Worm (Caenorhabditis elegans) whole organism, L3 larva: ENCODE data around the gene ZC196.9.

Experiments
- R02D3.7 ChIP-seq: fragments of 150-350 bp; optimal IDR thresholded peaks from 2 replicates; lab custom pipeline; 2014; ENCODE audit warnings: missing biosample characterization, missing genetic modification characterization
- ZK546.5 ChIP-seq: sonication (generic microtip); optimal IDR thresholded peaks from 2 replicates; lab custom pipeline; 2017; ENCODE audit warnings: missing biosample characterization, missing genetic modification characterization
- aly-2 ChIP-seq: fragments of 150-350 bp; optimal IDR thresholded peaks from 2 replicates; lab custom pipeline; 2014; ENCODE audit warnings: missing biosample characterization, missing genetic modification characterization
- ama-1 ChIP-seq: fragments of 150-350 bp; optimal IDR thresholded peaks from 2 replicates; lab custom pipeline; 2018
- ceh-16 ChIP-seq: sonication (generic microtip); optimal IDR thresholded peaks from 2 replicates; lab custom pipeline; 2017; ENCODE audit warnings: missing biosample characterization, missing genetic modification characterization
- ceh-28 ChIP-seq: fragments of 150-350 bp; optimal IDR thresholded peaks from 2 replicates; lab custom pipeline; 2014; ENCODE audit warnings: missing biosample characterization, missing genetic modification reagents, missing genetic modification characterization
- ceh-82 ChIP-seq: fragments of 150-350 bp; optimal IDR thresholded peaks from 2 replicates; lab custom pipeline; 2014; ENCODE audit warnings: missing biosample characterization, missing genetic modification characterization
- ceh-9 ChIP-seq: sonication (generic microtip); optimal IDR thresholded peaks from 2 replicates; lab custom pipeline; 2018; ENCODE audit warnings: missing biosample characterization, missing genetic modification characterization
- daf-12 ChIP-seq: fragments of 150-350 bp; optimal IDR thresholded peaks from 2 replicates; lab custom pipeline; 2014; ENCODE audit warnings: missing biosample characterization, missing genetic modification reagents, missing genetic modification characterization
- egl-27 ChIP-seq: sonication (generic microtip); optimal IDR thresholded peaks from 4 replicates; lab custom pipeline; 2017; ENCODE audit warnings: missing biosample characterization, missing genetic modification reagents, missing genetic modification characterization
- egl-5 ChIP-seq: fragments of 150-350 bp; optimal IDR thresholded peaks from 2 replicates; lab custom pipeline; 2017; ENCODE audit warnings: missing biosample characterization, missing genetic modification reagents, missing genetic modification characterization, inconsistent platforms
- elt-1 ChIP-seq: fragments of 150-350 bp; optimal IDR thresholded peaks from 2 replicates; lab custom pipeline; 2014; ENCODE audit warnings: missing biosample characterization, missing genetic modification characterization
- elt-2 ChIP-seq: sonication (generic microtip); optimal IDR thresholded peaks from 2 replicates; lab custom pipeline; 2016; ENCODE audit warnings: missing genetic modification reagents, mild to moderate bottlenecking, missing genetic modification characterization, missing compliant biosample characterization
- elt-3 ChIP-seq, 3 experiments: fragments of 150-350 bp in 1 of 3; sonication (generic microtip) in 2 of 3; optimal IDR thresholded peaks; 2 replicates in 2 of 3; 4 replicates in 1 of 3; lab custom pipeline; 2014 to 2017; ENCODE audit warnings: missing biosample characterization in 3 of 3, missing genetic modification characterization in 3 of 3
- eor-1 ChIP-seq, 2 experiments: fragments of 150-350 bp; optimal IDR thresholded peaks; 2 replicates each; lab custom pipeline; 2014 to 2018; ENCODE audit warnings: missing biosample characterization in 2 of 2, missing genetic modification characterization in 2 of 2
- fkh-10 ChIP-seq: sonication (generic microtip); optimal IDR thresholded peaks from 2 replicates; lab custom pipeline; 2017; ENCODE audit warnings: missing biosample characterization, missing genetic modification reagents, missing genetic modification characterization
- fkh-2 ChIP-seq: fragments of 150-350 bp; optimal IDR thresholded peaks from 2 replicates; lab custom pipeline; 2014; ENCODE audit warnings: missing biosample characterization, missing genetic modification reagents, missing genetic modification characterization
- fos-1 ChIP-seq: fragments of 150-350 bp; optimal IDR thresholded peaks from 2 replicates; lab custom pipeline; 2014; ENCODE audit warnings: missing biosample characterization, missing genetic modification characterization
- hmg-11 ChIP-seq: sonication (generic microtip); optimal IDR thresholded peaks from 2 replicates; lab custom pipeline; 2016; ENCODE audit warnings: missing genetic modification characterization, missing compliant biosample characterization
- jun-1 ChIP-seq: fragments of 150-350 bp; optimal IDR thresholded peaks from 2 replicates; lab custom pipeline; 2014; ENCODE audit warnings: missing biosample characterization, missing genetic modification reagents, missing genetic modification characterization
- lin-15B ChIP-seq: fragments of 150-350 bp; optimal IDR thresholded peaks from 2 replicates; lab custom pipeline; 2014; ENCODE audit warnings: missing biosample characterization, missing genetic modification characterization
- lin-39 ChIP-seq: fragments of 150-350 bp; optimal IDR thresholded peaks from 2 replicates; lab custom pipeline; 2018; ENCODE audit warnings: missing biosample characterization, missing genetic modification reagents, missing genetic modification characterization
- lsy-12 ChIP-seq: sonication (generic microtip); optimal IDR thresholded peaks from 2 replicates; lab custom pipeline; 2016; ENCODE audit warnings: mild to moderate bottlenecking, missing genetic modification characterization, missing compliant biosample characterization
- mdl-1 ChIP-seq: fragments of 150-350 bp; optimal IDR thresholded peaks from 2 replicates; lab custom pipeline; 2014; ENCODE audit warnings: missing biosample characterization, missing genetic modification characterization
- mml-1 ChIP-seq: fragments of 150-350 bp; sonication (generic microtip); optimal IDR thresholded peaks from 3 replicates; lab custom pipeline; 2014; ENCODE audit warnings: missing biosample characterization, missing genetic modification characterization
- nfya-1 ChIP-seq: sonication (generic microtip); optimal IDR thresholded peaks from 2 replicates; lab custom pipeline; 2017; ENCODE audit warnings: missing genetic modification characterization, mild to moderate bottlenecking, missing compliant biosample characterization, antibody characterized with exemption, moderate library complexity; ENCODE audit not compliant: insufficient read depth
- nhr-11 ChIP-seq: fragments of 150-350 bp; optimal IDR thresholded peaks from 2 replicates; lab custom pipeline; 2014; ENCODE audit warnings: missing biosample characterization, missing genetic modification characterization
- nhr-12 ChIP-seq: fragments of 150-350 bp; optimal IDR thresholded peaks from 2 replicates; lab custom pipeline; 2014; ENCODE audit warnings: missing biosample characterization, missing genetic modification characterization
- nhr-23 ChIP-seq: fragments of 150-350 bp; optimal IDR thresholded peaks from 2 replicates; lab custom pipeline; 2014; ENCODE audit warnings: missing biosample characterization, missing genetic modification reagents, missing genetic modification characterization
- nhr-237 ChIP-seq: fragments of 150-350 bp; optimal IDR thresholded peaks from 2 replicates; lab custom pipeline; 2014; ENCODE audit warnings: missing biosample characterization, missing genetic modification characterization
- nhr-25 ChIP-seq: sonication (generic microtip); optimal IDR thresholded peaks from 2 replicates; lab custom pipeline; 2017; ENCODE audit warnings: missing biosample characterization, missing genetic modification characterization
- nhr-28 ChIP-seq: fragments of 150-350 bp; optimal IDR thresholded peaks from 2 replicates; lab custom pipeline; 2014; ENCODE audit warnings: missing biosample characterization, missing genetic modification characterization
- nhr-43 ChIP-seq: sonication (generic microtip); optimal IDR thresholded peaks from 2 replicates; lab custom pipeline; 2016; ENCODE audit warnings: mild to moderate bottlenecking, missing genetic modification characterization, missing compliant biosample characterization; ENCODE audit not compliant: poor library complexity, severe bottlenecking
- nhr-67 ChIP-seq: fragments of 150-350 bp; optimal IDR thresholded peaks from 2 replicates; lab custom pipeline; 2014; ENCODE audit warnings: missing biosample characterization, missing genetic modification characterization
- nhr-76 ChIP-seq: fragments of 150-350 bp; sonication (generic microtip); optimal IDR thresholded peaks from 5 replicates; lab custom pipeline; 2014; ENCODE audit warnings: missing biosample characterization, missing genetic modification characterization
- nhr-77 ChIP-seq: fragments of 150-350 bp; optimal IDR thresholded peaks from 2 replicates; lab custom pipeline; 2014; ENCODE audit warnings: missing biosample characterization, missing genetic modification characterization
- pha-4 ChIP-seq: fragments of 150-350 bp; optimal IDR thresholded peaks from 2 replicates; lab custom pipeline; 2014; ENCODE audit warnings: missing biosample characterization, missing genetic modification reagents, missing genetic modification characterization
- pqm-1 ChIP-seq: fragments of 150-350 bp; optimal IDR thresholded peaks from 2 replicates; lab custom pipeline; 2017; ENCODE audit warnings: missing biosample characterization, missing genetic modification characterization, inconsistent platforms
- sea-2 ChIP-seq: fragments of 150-350 bp; sonication (generic microtip); optimal IDR thresholded peaks from 4 replicates; lab custom pipeline; 2014; ENCODE audit warnings: missing biosample characterization, missing genetic modification reagents, missing genetic modification characterization
- skn-1 ChIP-seq: fragments of 150-350 bp; optimal IDR thresholded peaks from 2 replicates; lab custom pipeline; 2014; ENCODE audit warnings: missing biosample characterization, missing genetic modification characterization
- snpc-4 ChIP-seq: fragments of 150-350 bp; optimal IDR thresholded peaks from 2 replicates; lab custom pipeline; 2014; ENCODE audit warnings: missing biosample characterization, missing genetic modification characterization
- tbx-2 ChIP-seq: sonication (generic microtip); optimal IDR thresholded peaks from 2 replicates; lab custom pipeline; 2016; ENCODE audit warnings: mild to moderate bottlenecking, missing genetic modification characterization, missing compliant biosample characterization
- unc-39 ChIP-seq: sonication (generic microtip); optimal IDR thresholded peaks from 4 replicates; lab custom pipeline; 2017; ENCODE audit warnings: missing biosample characterization, missing genetic modification characterization
- unc-62 ChIP-seq: fragments of 150-350 bp; sonication (generic microtip); optimal IDR thresholded peaks from 4 replicates; lab custom pipeline; 2014; ENCODE audit warnings: missing biosample characterization, missing genetic modification reagents, missing genetic modification characterization
- zag-1 ChIP-seq: fragments of 150-350 bp; optimal IDR thresholded peaks from 2 replicates; lab custom pipeline; 2014; ENCODE audit warnings: missing biosample characterization, missing genetic modification characterization
- ztf-11 ChIP-seq: fragments of 150-350 bp; optimal IDR thresholded peaks from 2 replicates; lab custom pipeline; 2014; ENCODE audit warnings: missing biosample characterization, missing genetic modification characterization
- ztf-4 ChIP-seq: fragments of 150-350 bp; optimal IDR thresholded peaks from 2 replicates; lab custom pipeline; 2014; ENCODE audit warnings: missing biosample characterization, missing genetic modification characterization

ZC196.9 gene

ce11 chrV:8771599-8771998 is 44.6 kb upstream of the ZC196.9 start, which contains the start of gene srx-115:
TSS of gene srx-115 (plus strand) at chrV:8771899.
- TF ChIP-seq nfya-1 (no peak), eor-1 (tag; optimal IDR thresholded peaks at IDR 0.05; lab: Kevin White, UChicago) (no peak), mml-1 (tag; lab: Kevin White, UChicago) (no peak), unc-62 (no peak), lsy-12 (tag; lab: Kevin White, UChicago) (no peak), elt-3 (tag; optimal IDR thresholded peaks at IDR 0.05; lab: Kevin White, UChicago) (no peak), sea-2 (GFP tag; lab: Kevin White, UChicago) (no peak), jun-1 (tag; lab: Kevin White, UChicago) (no peak), elt-1 (tag; lab: Kevin White, UChicago) (no peak), ceh-16 (tag; lab: Kevin White, UChicago) (no peak)

ce11 chrV:8769154-8769553 is 42.2 kb upstream of the ZC196.9 start:
- TF ChIP-seq pqm-1 (tag; lab: Kevin White, UChicago) (peak; percentile 84), jun-1 (tag; lab: Kevin White, UChicago) (peak; percentile 85), tbx-2 (tag; lab: Kevin White, UChicago) (no peak), lin-39 (tag; lab: Kevin White, UChicago) (no peak), nhr-28 (tag; lab: Kevin White, UChicago) (no peak), pha-4 (tag; lab: Kevin White, UChicago) (peak; percentile 34), nhr-67 (tag; lab: Kevin White, UChicago) (no peak), elt-2 (tag; lab: Kevin White, UChicago) (peak; percentile 98)

DNA sequence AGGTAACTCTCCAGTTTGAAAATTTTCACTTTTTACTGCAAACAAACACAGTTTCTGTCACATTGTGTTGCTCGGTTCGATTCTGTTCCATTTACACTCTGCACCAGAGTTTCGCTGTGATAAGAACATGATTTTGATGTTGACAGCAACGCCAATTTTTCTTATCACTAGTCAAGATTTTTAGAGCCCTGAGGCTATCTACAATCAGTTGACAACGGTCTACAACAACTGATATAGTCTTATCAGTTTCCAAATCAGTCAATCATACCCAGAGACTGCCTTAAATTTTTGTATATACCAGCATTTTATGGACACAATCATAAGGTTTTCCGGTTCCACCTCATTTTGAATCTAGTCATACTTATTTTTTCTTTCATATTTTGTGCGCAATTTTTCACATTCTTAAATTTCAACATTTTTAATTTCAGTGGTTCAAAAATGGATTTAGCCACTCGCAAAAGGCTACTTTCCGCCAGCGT is 41.5 kb upstream of the ZC196.9 start, which contains the start of gene B0507.3:
Gene B0507.3, plus strand, starts transcription at position 429 of the 479 bp plus-strand sequence.
- TF ChIP-seq nhr-28 (tag; lab: Kevin White, UChicago): no peak
- TF ChIP-seq unc-39 (tag; lab: Kevin White, UChicago): no peak
- no peak for TF ChIP-seq aly-2
- no peak for TF ChIP-seq unc-62
- TF ChIP-seq elt-3 (tag; optimal IDR thresholded peaks at IDR 0.05; lab: Kevin White, UChicago): no peak
- TF ChIP-seq pqm-1 (tag; lab: Kevin White, UChicago): peak; percentile 100
- TF ChIP-seq hmg-11 (tag; lab: Kevin White, UChicago): no peak
- TF ChIP-seq mdl-1 (tag; lab: Kevin White, UChicago): no peak
- TF ChIP-seq ztf-11 (tag; lab: Kevin White, UChicago): no peak
- no peak for TF ChIP-seq zag-1
- no peak for TF ChIP-seq tbx-2 (tag; lab: Kevin White, UChicago)
- TF ChIP-seq nhr-23 (tag; lab: Kevin White, UChicago): no peak
- no peak for TF ChIP-seq lin-15B (tag; lab: Kevin White, UChicago)
- TF ChIP-seq lin-39 (tag; lab: Kevin White, UChicago): no peak
- peak; percentile 32 for TF ChIP-seq fos-1 (tag; lab: Kevin White, UChicago)
- no peak for TF ChIP-seq fkh-2 (tag; lab: Kevin White, UChicago)
- peak; percentile 67 for TF ChIP-seq egl-27 (tag; lab: Kevin White, UChicago)
- TF ChIP-seq nhr-76 (tag; lab: Kevin White, UChicago): no peak
- TF ChIP-seq skn-1 (tag; lab: Kevin White, UChicago): peak; percentile 41
- TF ChIP-seq snpc-4 (tag; lab: Kevin White, UChicago): no peak
- TF ChIP-seq pha-4 (tag; lab: Kevin White, UChicago): peak; percentile 79
- no peak for TF ChIP-seq fkh-10
- no peak for TF ChIP-seq nhr-67 (tag; lab: Kevin White, UChicago)
- TF ChIP-seq ama-1 (lab: Kevin White, UChicago): no peak
- no peak for TF ChIP-seq nhr-77
- no peak for TF ChIP-seq R02D3.7 (tag; lab: Kevin White, UChicago)
- peak; percentile 90 for TF ChIP-seq jun-1 (tag; lab: Kevin White, UChicago)
- TF ChIP-seq nhr-25 (tag; lab: Kevin White, UChicago): no peak
- TF ChIP-seq lsy-12 (tag; lab: Kevin White, UChicago): no peak
- TF ChIP-seq eor-1 (tag; optimal IDR thresholded peaks at IDR 0.05; lab: Kevin White, UChicago): no peak
- TF ChIP-seq nhr-237 (tag; lab: Kevin White, UChicago): no peak
- TF ChIP-seq ceh-16 (tag; lab: Kevin White, UChicago): no peak
- no peak for TF ChIP-seq nhr-12 (tag; lab: Kevin White, UChicago)
- TF ChIP-seq nhr-11: no peak
- TF ChIP-seq egl-5 (tag; lab: Kevin White, UChicago): no peak
- peak; percentile 100 for TF ChIP-seq elt-2 (tag; lab: Kevin White, UChicago)
- TF ChIP-seq ceh-28 (tag; lab: Kevin White, UChicago): no peak
- no peak for TF ChIP-seq sea-2 (GFP tag; lab: Kevin White, UChicago)
- no peak for TF ChIP-seq nfya-1
- TF ChIP-seq ceh-82 (tag; lab: Kevin White, UChicago): no peak
- TF ChIP-seq ZK546.5 (tag; lab: Kevin White, UChicago): no peak
- TF ChIP-seq ztf-4 (tag; lab: Kevin White, UChicago): no peak
- TF ChIP-seq ceh-9 (tag; lab: Kevin White, UChicago): no peak
- TF ChIP-seq elt-1 (tag; lab: Kevin White, UChicago): no peak
- no peak for TF ChIP-seq mml-1 (tag; lab: Kevin White, UChicago)
- TF ChIP-seq daf-12 (tag; lab: Kevin White, UChicago): no peak
- no peak for TF ChIP-seq nhr-43
- TF ChIP-seq, all 47 proteins: peak for 7
